Worm (Caenorhabditis elegans) whole organism, young adult: ENCODE measurements around the gene T01B4.3.
A peak's percentile ranks its signal among the peaks of the same experiment; 100 is the strongest.

Experiments
- C06A6.2 ChIP-seq: fragments of 200-800 bp; sonication (Bioruptor generic); conservative IDR thresholded peaks from 2 replicates; pipeline ENCODE4 v1.3.6; 2022; ENCODE audit warnings: missing genetic modification characterization, missing compliant biosample characterization
- D2030.7 ChIP-seq: fragments of 200-800 bp; sonication (Bioruptor generic); IDR thresholded peaks from 2 replicates; pipeline ENCODE4 v1.3.6; 2022; ENCODE audit warnings: missing genetic modification reagents, missing genetic modification characterization, missing compliant biosample characterization
- F22D6.2 ChIP-seq: sonication (generic microtip); optimal IDR thresholded peaks from 2 replicates; lab custom pipeline; 2016; ENCODE audit warnings: mild to moderate bottlenecking, missing genetic modification characterization, missing compliant biosample characterization
- F39B2.1 ChIP-seq: fragments of 200-800 bp; sonication (Bioruptor generic); IDR thresholded peaks from 2 replicates; pipeline ENCODE4 v1.3.6; 2022; ENCODE audit warnings: missing genetic modification reagents, missing genetic modification characterization, missing compliant biosample characterization
- F49E8.2 ChIP-seq: sonication (generic microtip); optimal IDR thresholded peaks from 3 replicates; lab custom pipeline; 2017; ENCODE audit warnings: missing genetic modification characterization, mild to moderate bottlenecking, missing compliant biosample characterization, antibody characterized with exemption, moderate library complexity; ENCODE audit not compliant: insufficient read depth
- F55B11.4 ChIP-seq: sonication (generic microtip); optimal IDR thresholded peaks from 2 replicates; lab custom pipeline; 2016; ENCODE audit warnings: missing compliant biosample characterization, missing genetic modification characterization, borderline replicate concordance; ENCODE audit not compliant: insufficient read depth
- F57C9.4 ChIP-seq: sonication (generic microtip); optimal IDR thresholded peaks from 2 replicates; lab custom pipeline; 2017; ENCODE audit warnings: mild to moderate bottlenecking, missing genetic modification characterization, missing compliant biosample characterization
- K11D2.4 ChIP-seq: fragments of 200-800 bp; sonication (Bioruptor generic); IDR thresholded peaks from 2 replicates; pipeline ENCODE4 v1.3.6; 2022; ENCODE audit warnings: missing genetic modification reagents, missing genetic modification characterization, missing compliant biosample characterization
- Y56A3A.18 ChIP-seq: fragments of 200-800 bp; sonication (Bioruptor generic); IDR thresholded peaks from 2 replicates; pipeline ENCODE4 v1.3.6; 2022; ENCODE audit warnings: missing genetic modification reagents, missing genetic modification characterization, missing compliant biosample characterization
- Y67H2A.10 ChIP-seq: fragments of 200-800 bp; sonication (Bioruptor generic); conservative IDR thresholded peaks from 2 replicates; pipeline ENCODE4 v1.3.6; 2022; ENCODE audit warnings: missing genetic modification reagents, missing genetic modification characterization, missing compliant biosample characterization
- ZK185.1 ChIP-seq: sonication (generic microtip); optimal IDR thresholded peaks from 2 replicates; lab custom pipeline; 2016; ENCODE audit warnings: mild to moderate bottlenecking, missing genetic modification characterization, missing compliant biosample characterization; ENCODE audit not compliant: poor library complexity, severe bottlenecking
- akir-1 ChIP-seq: fragments of 200-800 bp; sonication (Bioruptor generic); optimal IDR thresholded peaks from 2 replicates; lab custom pipeline; 2018; ENCODE audit warnings: mild to moderate bottlenecking, missing genetic modification characterization, moderate library complexity, missing compliant biosample characterization
- attf-3 ChIP-seq: fragments of 200-800 bp; sonication (Bioruptor generic); conservative IDR thresholded peaks from 2 replicates; pipeline ENCODE4 v1.3.6; 2022; ENCODE audit warnings: missing genetic modification reagents, missing genetic modification characterization, missing compliant biosample characterization
- bed-1 ChIP-seq: fragments of 200-800 bp; sonication (Bioruptor generic); IDR thresholded peaks from 2 replicates; pipeline ENCODE4 v1.3.6; 2022; ENCODE audit warnings: missing genetic modification reagents, missing genetic modification characterization, missing compliant biosample characterization
- bed-2 ChIP-seq: fragments of 200-800 bp; sonication (Bioruptor generic); IDR thresholded peaks from 2 replicates; pipeline ENCODE4 v1.3.6; 2022; ENCODE audit warnings: missing genetic modification reagents, missing genetic modification characterization, missing compliant biosample characterization
- ccch-3 ChIP-seq: fragments of 200-800 bp; sonication (Bioruptor generic); optimal IDR thresholded peaks from 2 replicates; lab custom pipeline; 2018; ENCODE audit warnings: mild to moderate bottlenecking, missing genetic modification characterization, missing compliant biosample characterization
- ceh-27 ChIP-seq: fragments of 200-800 bp; sonication (Bioruptor generic); optimal IDR thresholded peaks from 2 replicates; lab custom pipeline; 2018; ENCODE audit warnings: mild to moderate bottlenecking, missing genetic modification characterization, moderate library complexity, missing compliant biosample characterization
- ceh-58 ChIP-seq: fragments of 200-800 bp; sonication (Bioruptor generic); IDR thresholded peaks from 2 replicates; pipeline ENCODE4 v1.3.6; 2022; ENCODE audit warnings: missing genetic modification characterization, missing compliant biosample characterization
- chd-7 ChIP-seq: sonication (generic microtip); optimal IDR thresholded peaks from 2 replicates; lab custom pipeline; 2016; ENCODE audit warnings: mild to moderate bottlenecking, missing genetic modification characterization, moderate library complexity, missing compliant biosample characterization
- die-1 ChIP-seq: sonication (generic microtip); optimal IDR thresholded peaks from 2 replicates; lab custom pipeline; 2016; ENCODE audit warnings: missing genotype, mild to moderate bottlenecking, missing genetic modification characterization, missing compliant biosample characterization
- ekl-4 ChIP-seq: fragments of 200-800 bp; sonication (Bioruptor generic); IDR thresholded peaks from 2 replicates; pipeline ENCODE4 v1.3.6; 2022; ENCODE audit warnings: missing genetic modification reagents, missing genetic modification characterization, missing compliant biosample characterization
- ets-4 ChIP-seq: fragments of 200-800 bp; sonication (Bioruptor generic); optimal IDR thresholded peaks from 2 replicates; lab custom pipeline; 2018; ENCODE audit warnings: mild to moderate bottlenecking, missing genetic modification characterization, missing compliant biosample characterization
- him-1 ChIP-seq: sonication (generic microtip); optimal IDR thresholded peaks from 2 replicates; lab custom pipeline; 2016; ENCODE audit warnings: missing genotype, missing genetic modification reagents, missing genetic modification characterization, missing compliant biosample characterization
- hlh-12 ChIP-seq: sonication (generic microtip); optimal IDR thresholded peaks from 2 replicates; lab custom pipeline; 2016; ENCODE audit warnings: missing genetic modification characterization, missing compliant biosample characterization
- hmg-1.2 ChIP-seq: fragments of 200-800 bp; sonication (Bioruptor generic); IDR thresholded peaks from 2 replicates; pipeline ENCODE4 v1.3.6; 2022; ENCODE audit warnings: missing genetic modification reagents, missing genetic modification characterization, missing compliant biosample characterization
- hmg-20 ChIP-seq: fragments of 200-800 bp; sonication (Bioruptor generic); IDR thresholded peaks from 2 replicates; pipeline ENCODE4 v1.3.6; 2022; ENCODE audit warnings: missing genetic modification reagents, missing genetic modification characterization, missing compliant biosample characterization
- hrde-1 ChIP-seq: sonication (generic microtip); optimal IDR thresholded peaks from 2 replicates; lab custom pipeline; 2016; ENCODE audit warnings: missing genetic modification characterization, mild to moderate bottlenecking, missing compliant biosample characterization, moderate library complexity, missing genotype, missing genetic modification reagents, borderline replicate concordance
- hsf-1 ChIP-seq: fragments of 200-800 bp; sonication (Bioruptor generic); IDR thresholded peaks from 2 replicates; pipeline ENCODE4 v1.3.6; 2022; ENCODE audit warnings: missing genetic modification reagents, missing genetic modification characterization, missing compliant biosample characterization
- let-526 ChIP-seq: fragments of 200-800 bp; sonication (Bioruptor generic); IDR thresholded peaks from 2 replicates; pipeline ENCODE4 v1.3.6; 2022; ENCODE audit warnings: missing genetic modification reagents, missing genetic modification characterization, missing compliant biosample characterization
- let-607 ChIP-seq, 2 experiments: fragments of 200-800 bp in 1 of 2; sonication (Bioruptor generic) in 1 of 2; sonication (generic microtip) in 1 of 2; optimal IDR thresholded peaks; 2 replicates each; lab custom pipeline; 2016 to 2018; ENCODE audit warnings: mild to moderate bottlenecking in 2 of 2, missing compliant biosample characterization in 2 of 2, missing genetic modification characterization in 2 of 2, moderate library complexity in 2 of 2, missing genotype in 1 of 2
- lin-35 ChIP-seq, 3 experiments: fragments of 150-350 bp in 2 of 3; sonication (generic microtip) in 1 of 3; optimal IDR thresholded peaks; 2 replicates each; lab custom pipeline; 2014 to 2018; ENCODE audit warnings: missing biosample characterization in 3 of 3, missing genetic modification characterization in 3 of 3, missing genetic modification reagents in 3 of 3
- lin-54 ChIP-seq: fragments of 200-800 bp; sonication (Bioruptor generic); optimal IDR thresholded peaks from 2 replicates; lab custom pipeline; 2018; ENCODE audit warnings: mild to moderate bottlenecking, missing genetic modification characterization, missing compliant biosample characterization
- madf-3 ChIP-seq: fragments of 200-800 bp; sonication (Bioruptor generic); IDR thresholded peaks from 2 replicates; pipeline ENCODE4 v1.3.6; 2022; ENCODE audit warnings: missing genetic modification reagents, missing genetic modification characterization, missing compliant biosample characterization
- mel-28 ChIP-seq: sonication (generic microtip); optimal IDR thresholded peaks from 2 replicates; lab custom pipeline; 2016; ENCODE audit warnings: borderline replicate concordance, mild to moderate bottlenecking, missing genetic modification characterization, missing compliant biosample characterization
- mes-4 ChIP-seq: sonication (generic microtip); optimal IDR thresholded peaks from 2 replicates; lab custom pipeline; 2016; ENCODE audit warnings: missing genotype, missing genetic modification characterization, missing compliant biosample characterization
- nhr-179 ChIP-seq: sonication (generic microtip); optimal IDR thresholded peaks from 2 replicates; lab custom pipeline; 2016; ENCODE audit warnings: mild to moderate bottlenecking, missing genetic modification characterization, missing compliant biosample characterization
- rec-8 ChIP-seq, 2 experiments: sonication (generic microtip); optimal IDR thresholded peaks; 2 replicates each; lab custom pipeline; 2016; ENCODE audit warnings: mild to moderate bottlenecking in 2 of 2, missing genetic modification characterization in 2 of 2, missing genetic modification reagents in 2 of 2, missing genotype in 2 of 2, missing biosample characterization in 1 of 2, missing compliant biosample characterization in 1 of 2, moderate library complexity in 1 of 2
- repo-1 ChIP-seq: sonication (generic microtip); optimal IDR thresholded peaks from 2 replicates; lab custom pipeline; 2017; ENCODE audit warnings: mild to moderate bottlenecking, missing genetic modification characterization, missing compliant biosample characterization
- rpc-1 ChIP-seq, 2 experiments: fragments of 150-350 bp in 1 of 2; sonication (generic microtip) in 1 of 2; optimal IDR thresholded peaks; 2 replicates each; lab custom pipeline; 2014 to 2018; ENCODE audit warnings: missing biosample characterization in 1 of 2, missing genetic modification characterization in 1 of 2, missing genetic modification reagents in 1 of 2, missing genotype in 1 of 2
- sea-2 ChIP-seq: fragments of 200-800 bp; sonication (Bioruptor generic); IDR thresholded peaks from 2 replicates; pipeline ENCODE4 v1.3.6; 2022; ENCODE audit warnings: missing genetic modification characterization, missing compliant biosample characterization
- snpc-1.1 ChIP-seq: sonication (generic microtip); optimal IDR thresholded peaks from 2 replicates; lab custom pipeline; 2017; ENCODE audit warnings: missing genetic modification characterization, mild to moderate bottlenecking, missing compliant biosample characterization, antibody characterized with exemption, moderate library complexity, missing genotype, missing genetic modification reagents; ENCODE audit not compliant: insufficient read depth
- snpc-1.3 ChIP-seq: sonication (generic microtip); optimal IDR thresholded peaks from 2 replicates; lab custom pipeline; 2017; ENCODE audit warnings: missing genetic modification characterization, mild to moderate bottlenecking, missing compliant biosample characterization, antibody characterized with exemption, moderate library complexity, missing genotype, missing genetic modification reagents; ENCODE audit not compliant: insufficient read depth
- tbx-9 ChIP-seq: sonication (generic microtip); optimal IDR thresholded peaks from 2 replicates; lab custom pipeline; 2016; ENCODE audit warnings: borderline replicate concordance, missing genetic modification characterization, inconsistent platforms, missing compliant biosample characterization
- xnd-1 ChIP-seq: sonication (generic microtip); optimal IDR thresholded peaks from 2 replicates; lab custom pipeline; 2016; ENCODE audit warnings: missing genotype, missing genetic modification reagents, missing genetic modification characterization, missing compliant biosample characterization
- zfh-2 ChIP-seq: fragments of 200-800 bp; sonication (Bioruptor generic); conservative IDR thresholded peaks from 2 replicates; pipeline ENCODE4 v1.3.6; 2022; ENCODE audit warnings: missing genetic modification reagents, missing genetic modification characterization, missing compliant biosample characterization
- ztf-18 ChIP-seq: sonication (generic microtip); optimal IDR thresholded peaks from 2 replicates; lab custom pipeline; 2016; ENCODE audit warnings: missing genotype, mild to moderate bottlenecking, missing genetic modification characterization, missing compliant biosample characterization
- ztf-25 ChIP-seq: fragments of 200-800 bp; sonication (Bioruptor generic); IDR thresholded peaks from 2 replicates; pipeline ENCODE4 v1.3.6; 2022; ENCODE audit warnings: missing genetic modification reagents, missing genetic modification characterization, missing compliant biosample characterization

The T01B4.3 gene

ce11 chrX:16300422-16300821 is 17.1 kb downstream of the T01B4.3 start (continued):
- TF ChIP-seq chd-7 (tag; lab: Kevin White, UChicago) (peak; percentile 6), K11D2.4 (GFP tag; lab: Robert Waterston, UW) (no peak), ets-4 (no peak), rpc-1 (optimal IDR thresholded peaks at IDR 0.05; lab: Kevin White, UChicago) (peak; percentile 83), rpc-1 (tag; optimal IDR thresholded peaks at IDR 0.05; lab: Kevin White, UChicago) (peak; percentile 86), ceh-27 (GFP tag; lab: Kevin White, UChicago) (no peak), zfh-2 (no peak), tbx-9 (tag; lab: Kevin White, UChicago) (no peak), hmg-20 (GFP tag; lab: Robert Waterston, UW) (peak; percentile 48; the same call in 1 of the 2 replicates), let-526 (no peak), madf-3 (GFP tag; lab: Robert Waterston, UW) (no peak), snpc-1.1 (peak; percentile 66), him-1 (tag; lab: Kevin White, UChicago) (no peak), F55B11.4 (no peak), ztf-18 (tag; lab: Kevin White, UChicago) (peak; percentile 23), hrde-1 (tag; lab: Kevin White, UChicago) (no peak), attf-3 (GFP tag; lab: Robert Waterston, UW) (no peak), xnd-1 (no peak), Y56A3A.18 (GFP tag; lab: Robert Waterston, UW) (peak; percentile 78; the same call in 1 of the 2 replicates), ztf-25 (GFP tag; lab: Robert Waterston, UW) (peak; percentile 69; the same call in 1 of the 2 replicates), C06A6.2 (GFP tag; lab: Robert Waterston, UW) (no peak), F57C9.4 (tag; lab: Kevin White, UChicago) (no peak), mes-4 (tag; lab: Kevin White, UChicago) (no peak), ZK185.1 (tag; lab: Kevin White, UChicago) (peak; percentile 72), rec-8 (tag; optimal IDR thresholded peaks at IDR 0.05; lab: Kevin White, UChicago) (peak; percentile 19 to 58), ekl-4 (GFP tag; lab: Robert Waterston, UW) (no peak), Y67H2A.10 (GFP tag; lab: Robert Waterston, UW) (no peak), F39B2.1 (GFP tag; lab: Robert Waterston, UW) (no peak), nhr-179 (tag; lab: Kevin White, UChicago) (no peak), bed-2 (no peak), F49E8.2 (tag; lab: Kevin White, UChicago) (no peak), hlh-12 (no peak), ceh-58 (GFP tag; lab: Robert Waterston, UW) (no peak), repo-1 (tag; lab: Kevin White, UChicago) (no peak), hsf-1 (GFP tag; lab: Robert Waterston, UW) (no peak), lin-54 (GFP tag; lab: Kevin White, UChicago) (no peak), hmg-1.2 (GFP tag; lab: Robert Waterston, UW) (peak; percentile 59), die-1 (tag; lab: Kevin White, UChicago) (peak; percentile 78), let-607 (tag; optimal IDR thresholded peaks at IDR 0.05; lab: Kevin White, UChicago) (peak in 1 of 2 experiments; percentile 27), ccch-3 (GFP tag; lab: Kevin White, UChicago) (peak; percentile 12), D2030.7 (GFP tag; lab: Robert Waterston, UW) (peak; percentile 86), sea-2 (GFP tag; lab: Robert Waterston, UW) (no peak), snpc-1.3 (tag; lab: Kevin White, UChicago) (peak; percentile 74), lin-35 (GFP tag; optimal IDR thresholded peaks at IDR 0.05; lab: Kevin White, UChicago) (no peak), bed-1 (GFP tag; lab: Robert Waterston, UW) (no peak), F22D6.2 (tag; lab: Kevin White, UChicago) (no peak), mel-28 (tag; lab: Kevin White, UChicago) (no peak), akir-1 (no peak)
